Worm (Caenorhabditis elegans) whole organism, early embryonic: ENCODE measurements around the gene ufbp-1.

Experiments used
- B0310.2 ChIP-seq: sonication (generic microtip); optimal IDR thresholded peaks from 2 replicates; lab custom pipeline; 2016; ENCODE audit warnings: mild to moderate bottlenecking, missing genetic modification characterization, missing compliant biosample characterization
- F13C5.2 ChIP-seq: sonication (generic microtip); optimal IDR thresholded peaks from 2 replicates; lab custom pipeline; 2017; ENCODE audit warnings: mild to moderate bottlenecking, missing genetic modification characterization, inconsistent platforms, missing compliant biosample characterization
- aly-1 ChIP-seq: sonication (generic microtip); optimal IDR thresholded peaks from 2 replicates; lab custom pipeline; 2016; ENCODE audit warnings: missing genetic modification characterization, missing compliant biosample characterization
- ama-1 ChIP-seq: fragments of 150-350 bp; optimal IDR thresholded peaks from 2 replicates; lab custom pipeline; 2014
- ceh-13 ChIP-seq: fragments of 200-800 bp; sonication (Bioruptor generic); optimal IDR thresholded peaks from 2 replicates; lab custom pipeline; 2018; ENCODE audit warnings: mild to moderate bottlenecking, missing genetic modification characterization, missing compliant biosample characterization
- ceh-36 ChIP-seq: sonication (generic microtip); optimal IDR thresholded peaks from 2 replicates; lab custom pipeline; 2016; ENCODE audit warnings: missing genetic modification characterization, inconsistent platforms, missing compliant biosample characterization
- ets-7 ChIP-seq: sonication (generic microtip); optimal IDR thresholded peaks from 2 replicates; lab custom pipeline; 2016; ENCODE audit warnings: missing genotype, missing genetic modification characterization, missing compliant biosample characterization
- flt-1 ChIP-seq: fragments of 200-800 bp; sonication (Bioruptor generic); IDR thresholded peaks from 2 replicates; pipeline ENCODE4 v1.3.6; 2022; ENCODE audit warnings: missing genetic modification characterization, missing compliant biosample characterization
- hmbx-1 ChIP-seq: sonication (generic microtip); optimal IDR thresholded peaks from 2 replicates; lab custom pipeline; 2016; ENCODE audit warnings: mild to moderate bottlenecking, missing genetic modification characterization, missing compliant biosample characterization
- hmg-4 ChIP-seq: fragments of 200-800 bp; sonication (Bioruptor generic); optimal IDR thresholded peaks from 2 replicates; lab custom pipeline; 2018; ENCODE audit warnings: mild to moderate bottlenecking, missing genetic modification characterization, missing compliant biosample characterization
- hnd-1 ChIP-seq: sonication (generic microtip); optimal IDR thresholded peaks from 2 replicates; lab custom pipeline; 2016; ENCODE audit warnings: missing genetic modification characterization, missing compliant biosample characterization
- pes-1 ChIP-seq: fragments of 200-800 bp; sonication (Bioruptor generic); IDR thresholded peaks from 2 replicates; pipeline ENCODE4 v1.3.6; 2022; ENCODE audit warnings: missing genetic modification reagents, missing genetic modification characterization, missing compliant biosample characterization
- scrt-1 ChIP-seq: fragments of 200-800 bp; sonication (Bioruptor generic); IDR thresholded peaks from 2 replicates; pipeline ENCODE4 v1.3.6; 2022; ENCODE audit warnings: missing genetic modification characterization, missing compliant biosample characterization
- sea-1 ChIP-seq: fragments of 200-800 bp; sonication (Bioruptor generic); conservative IDR thresholded peaks from 2 replicates; pipeline ENCODE4 v1.3.6; 2022; ENCODE audit warnings: missing genetic modification characterization, missing compliant biosample characterization
- tbx-11 ChIP-seq: fragments of 200-800 bp; sonication (Bioruptor generic); IDR thresholded peaks from 2 replicates; pipeline ENCODE4 v1.3.6; 2022; ENCODE audit warnings: missing genetic modification characterization, missing compliant biosample characterization
- tbx-37 ChIP-seq: fragments of 200-800 bp; sonication (Bioruptor generic); conservative IDR thresholded peaks from 2 replicates; pipeline ENCODE4 v1.3.6; 2022; ENCODE audit warnings: missing genetic modification reagents, missing genetic modification characterization, missing compliant biosample characterization
- tra-4 ChIP-seq: sonication (generic microtip); optimal IDR thresholded peaks from 2 replicates; lab custom pipeline; 2017; ENCODE audit warnings: missing genetic modification characterization, missing compliant biosample characterization

The ufbp-1 gene

ce11 chrIII:8461410-8461809 lies 18.0 kb upstream of the ufbp-1 start:
- TF ChIP-seq ceh-36 (tag; lab: Kevin White, UChicago) (no peak), aly-1 (tag; lab: Kevin White, UChicago) (no peak)

- TF ChIP-seq F13C5.2: no peak
- TF ChIP-seq aly-1 (tag; lab: Kevin White, UChicago): no peak
Measured at ce11 chrIII:8457605-8458004, 14.2 kb upstream of the ufbp-1 start.

- TF ChIP-seq scrt-1 (GFP tag; lab: Robert Waterston, UW): no peak
- TF ChIP-seq pes-1 (GFP tag; lab: Robert Waterston, UW): no peak
- TF ChIP-seq sea-1 (GFP tag; lab: Robert Waterston, UW): no peak
- TF ChIP-seq tbx-37 (GFP tag; lab: Robert Waterston, UW): no peak
- no peak for TF ChIP-seq ets-7 (tag; lab: Kevin White, UChicago)
- TF ChIP-seq aly-1 (tag; lab: Kevin White, UChicago): no peak
- TF ChIP-seq ceh-36 (tag; lab: Kevin White, UChicago): no peak
- no peak for TF ChIP-seq ama-1 (lab: Kevin White, UChicago)
- TF ChIP-seq hmbx-1: no peak
- no peak for TF ChIP-seq B0310.2 (tag; lab: Kevin White, UChicago)
- no peak for TF ChIP-seq tbx-11 (GFP tag; lab: Robert Waterston, UW)
- TF ChIP-seq hnd-1 (tag; lab: Kevin White, UChicago): no peak
- no peak for TF ChIP-seq hmg-4 (GFP tag; lab: Kevin White, UChicago)
- no peak for TF ChIP-seq F13C5.2
- no peak for TF ChIP-seq flt-1 (GFP tag; lab: Robert Waterston, UW)
- TF ChIP-seq tra-4 (tag; lab: Kevin White, UChicago): no peak
Measured at ce11 chrIII:8451181-8451580, 7.8 kb upstream of the ufbp-1 start.

ce11 chrIII:8450494-8450893 lies 7.1 kb upstream of the ufbp-1 start:
- no peak for TF ChIP-seq ceh-36 (tag; lab: Kevin White, UChicago)
- no peak for TF ChIP-seq ets-7 (tag; lab: Kevin White, UChicago)
- no peak for TF ChIP-seq tra-4 (tag; lab: Kevin White, UChicago)
- TF ChIP-seq tbx-11 (GFP tag; lab: Robert Waterston, UW): no peak

- TF ChIP-seq sea-1 (GFP tag; lab: Robert Waterston, UW): no peak
- no peak for TF ChIP-seq hmg-4 (GFP tag; lab: Kevin White, UChicago)
- no peak for TF ChIP-seq aly-1 (tag; lab: Kevin White, UChicago)
- TF ChIP-seq tbx-11 (GFP tag; lab: Robert Waterston, UW): no peak
- TF ChIP-seq tbx-37 (GFP tag; lab: Robert Waterston, UW): no peak
- no peak for TF ChIP-seq ceh-13 (GFP tag; lab: Kevin White, UChicago)
- TF ChIP-seq pes-1 (GFP tag; lab: Robert Waterston, UW): no peak
- TF ChIP-seq ets-7 (tag; lab: Kevin White, UChicago): no peak
- no peak for TF ChIP-seq flt-1 (GFP tag; lab: Robert Waterston, UW)
- TF ChIP-seq ama-1 (lab: Kevin White, UChicago): no peak
- TF ChIP-seq hnd-1 (tag; lab: Kevin White, UChicago): no peak
- no peak for TF ChIP-seq hmbx-1
- no peak for TF ChIP-seq F13C5.2
- no peak for TF ChIP-seq B0310.2 (tag; lab: Kevin White, UChicago)
- no peak for TF ChIP-seq ceh-36 (tag; lab: Kevin White, UChicago)
- TF ChIP-seq scrt-1 (GFP tag; lab: Robert Waterston, UW): no peak
Measured at ce11 chrIII:8449160-8449807, 5.9 kb upstream of the ufbp-1 start, which contains the start of gene mrpl-32. Gene mrpl-32 (plus strand): TSS chrIII:8449757.

ce11 chrIII:8446940-8447403 lies 3.6 kb upstream of the ufbp-1 start, which contains the start of gene rpn-3:
Gene rpn-3 (plus strand): TSS chrIII:8447353.
- TF ChIP-seq tbx-37 (GFP tag; lab: Robert Waterston, UW) (no peak), aly-1 (tag; lab: Kevin White, UChicago) (no peak), flt-1 (GFP tag; lab: Robert Waterston, UW) (no peak; the same call in 1 of the 2 replicates), pes-1 (GFP tag; lab: Robert Waterston, UW) (0 out of 2 replicates have a peak, but pooled peaks have one; percentile 27), ets-7 (tag; lab: Kevin White, UChicago) (no peak), ceh-36 (tag; lab: Kevin White, UChicago) (no peak), scrt-1 (GFP tag; lab: Robert Waterston, UW) (no peak), F13C5.2 (peak; percentile 84), hmbx-1 (no peak)

- TF ChIP-seq ama-1 (lab: Kevin White, UChicago) (peak; percentile 13), flt-1 (GFP tag; lab: Robert Waterston, UW) (no peak)
Measured at ce11 chrIII:8446534-8446933, 3.1 kb upstream of the ufbp-1 start, which contains the start of gene hsp-110. Gene hsp-110 (minus strand): TSS chrIII:8446909.

- no peak for TF ChIP-seq hmbx-1
- TF ChIP-seq scrt-1 (GFP tag; lab: Robert Waterston, UW): no peak
- TF ChIP-seq hnd-1 (tag; lab: Kevin White, UChicago): no peak
- TF ChIP-seq ama-1 (lab: Kevin White, UChicago): no peak
Measured at ce11 chrIII:8446061-8446460, 2.7 kb upstream of the ufbp-1 start.
